Fruit fly (Drosophila melanogaster): ENCODE results near the gene PIG-C.

DNA sequence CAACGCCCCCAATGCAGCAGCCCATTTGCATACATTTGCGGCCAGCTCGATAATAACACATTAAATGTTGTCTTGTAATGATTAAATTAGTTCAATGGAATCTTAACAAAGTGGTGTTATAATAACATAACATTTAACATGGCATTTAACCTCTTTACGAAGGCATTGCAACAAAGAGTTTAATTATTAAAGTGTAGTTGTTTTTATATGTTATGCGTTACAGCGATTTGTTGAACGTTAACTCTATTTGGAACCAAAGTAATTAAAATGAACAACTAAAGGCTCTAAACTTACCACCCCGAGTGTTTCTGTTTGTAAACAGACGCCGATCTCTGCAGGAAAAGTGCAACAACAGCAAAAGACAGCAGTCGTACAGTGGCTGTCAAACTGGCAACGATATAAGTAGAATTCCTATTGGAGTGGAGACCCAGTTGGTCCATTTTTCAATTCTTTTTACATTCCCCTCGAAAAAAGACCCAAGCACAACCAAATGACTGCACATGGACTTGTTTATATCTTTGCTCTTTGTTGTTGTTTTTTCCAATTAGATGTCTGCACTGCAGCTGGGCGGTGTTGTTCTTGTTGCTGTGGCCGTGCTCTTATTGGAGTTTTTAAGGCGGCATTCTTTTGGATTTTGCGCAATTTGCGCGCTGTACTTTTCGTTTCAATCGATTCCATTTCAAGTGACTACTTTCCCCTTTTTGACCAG, 20.0 kb upstream of the PIG-C start:
- TF ChIP-seq Myc (optimal IDR thresholded peaks at IDR 0.05) (no peak), psq (optimal IDR thresholded peaks at IDR 0.05) (no peak)
